Worm (Caenorhabditis elegans): ENCODE data around the gene mrps-22.

ce11 chrII:10607238-10607961 is 25.0 kb downstream of the mrps-22 start, which contains the start of gene ccm-3:
- TF ChIP-seq med-1 (GFP tag; optimal IDR thresholded peaks at IDR 0.05; ENCODE audit: insufficient read depth) (no peak), T22C8.4 (GFP tag; IDR thresholded peaks at IDR 0.05) (no peak)
